Worm (Caenorhabditis elegans): ENCODE results near the gene qua-1.

The qua-1 gene

ce11 chrII:8223945-8224344 lies 25.3 kb downstream of the qua-1 start:
- no peak for TF ChIP-seq nhr-85 (tag)
- no peak for TF ChIP-seq lin-14 (GFP tag; optimal IDR thresholded peaks at IDR 0.05)
- TF ChIP-seq mdl-1 (tag; optimal IDR thresholded peaks at IDR 0.05) = no peak
- TF ChIP-seq nhr-19 (GFP tag; conservative IDR thresholded peaks at IDR 0.05) = no peak
- no peak for TF ChIP-seq lin-35 (GFP tag; optimal IDR thresholded peaks at IDR 0.05)
- TF ChIP-seq isw-1 (GFP tag; IDR thresholded peaks at IDR 0.05) = no peak
- TF ChIP-seq lin-39 (tag; optimal IDR thresholded peaks at IDR 0.05) = no peak
- no peak for TF ChIP-seq ceh-88 (GFP tag; IDR thresholded peaks at IDR 0.05)
- no peak for TF ChIP-seq zag-1 (tag; optimal IDR thresholded peaks at IDR 0.05)
- TF ChIP-seq lsy-2 (tag; optimal IDR thresholded peaks at IDR 0.05) = no peak
- TF ChIP-seq unc-62 (GFP tag; optimal IDR thresholded peaks at IDR 0.05) = no peak
- TF ChIP-seq sup-37 (GFP tag; optimal IDR thresholded peaks at IDR 0.05) = no peak
- no peak for TF ChIP-seq lin-13 (GFP tag; optimal IDR thresholded peaks at IDR 0.05)
- TF ChIP-seq sptf-1 (tag; optimal IDR thresholded peaks at IDR 0.05) = no peak
- no peak for TF ChIP-seq vab-15 (tag; optimal IDR thresholded peaks at IDR 0.05)
- no peak for TF ChIP-seq nhr-71 (tag; optimal IDR thresholded peaks at IDR 0.05)
- peak; percentile 31 for TF ChIP-seq ceh-8 (GFP tag; optimal IDR thresholded peaks at IDR 0.05)
- TF ChIP-seq efl-3 (GFP tag; optimal IDR thresholded peaks at IDR 0.05) = no peak
- no peak for TF ChIP-seq snpc-4 (tag; optimal IDR thresholded peaks at IDR 0.05)
- TF ChIP-seq blmp-1 (tag; optimal IDR thresholded peaks at IDR 0.05) = peak; percentile 78
- TF ChIP-seq zip-4 (GFP tag; optimal IDR thresholded peaks at IDR 0.05) = no peak
- TF ChIP-seq fkh-4 (tag; optimal IDR thresholded peaks at IDR 0.05; ENCODE audit: borderline replicate concordance) = no peak
- no peak for TF ChIP-seq aha-1 (tag; optimal IDR thresholded peaks at IDR 0.05)
- no peak for TF ChIP-seq tbx-2 (tag; optimal IDR thresholded peaks at IDR 0.05)
- TF ChIP-seq fkh-8 (tag; optimal IDR thresholded peaks at IDR 0.05) = no peak
- TF ChIP-seq elt-3 (tag; optimal IDR thresholded peaks at IDR 0.05) = peak in 1 of 6 experiments; percentile 14

DNA sequence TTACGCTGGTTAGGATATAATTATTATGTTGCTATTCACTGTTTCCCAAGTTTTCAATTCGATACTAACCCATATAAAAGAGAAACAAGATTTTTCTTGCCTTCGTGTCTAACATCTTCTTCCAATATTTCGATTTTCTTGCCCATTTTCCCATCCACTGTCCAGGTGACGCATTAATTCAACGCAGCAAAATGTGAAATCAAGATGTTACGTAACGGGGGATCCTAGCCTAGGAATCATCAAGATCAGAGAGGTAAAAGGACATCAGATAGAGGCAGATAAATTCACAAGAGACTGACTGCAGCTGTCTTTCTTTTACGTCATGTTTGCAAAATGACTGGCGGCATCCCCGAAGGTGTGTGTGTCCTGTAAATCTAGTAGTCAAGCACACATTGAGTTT lies 26.0 kb downstream of the qua-1 start:
- TF ChIP-seq fos-1 (tag; optimal IDR thresholded peaks at IDR 0.05) = no peak
- TF ChIP-seq fkh-8 (tag; optimal IDR thresholded peaks at IDR 0.05) = no peak
- TF ChIP-seq snu-23 (GFP tag; optimal IDR thresholded peaks at IDR 0.05) = no peak
- TF ChIP-seq lin-14 (GFP tag; optimal IDR thresholded peaks at IDR 0.05) = peak; percentile 23
- TF ChIP-seq dpl-1 (GFP tag; optimal IDR thresholded peaks at IDR 0.05) = no peak
- TF ChIP-seq ztf-11 (tag; optimal IDR thresholded peaks at IDR 0.05) = no peak
- TF ChIP-seq mep-1 (tag; optimal IDR thresholded peaks at IDR 0.05) = no peak
- TF ChIP-seq alr-1 (tag; optimal IDR thresholded peaks at IDR 0.05; ENCODE audit: borderline replicate concordance) = no peak
- no peak for TF ChIP-seq Y116A8C.19 (tag; optimal IDR thresholded peaks at IDR 0.05; ENCODE audit: borderline replicate concordance)
- TF ChIP-seq mef-2 (tag; optimal IDR thresholded peaks at IDR 0.05) = no peak
- no peak for TF ChIP-seq nhr-71 (tag; optimal IDR thresholded peaks at IDR 0.05)
- no peak for TF ChIP-seq zip-4 (GFP tag; optimal IDR thresholded peaks at IDR 0.05)
- no peak for TF ChIP-seq ceh-90 (tag; optimal IDR thresholded peaks at IDR 0.05)
- TF ChIP-seq unc-98 (GFP tag; IDR thresholded peaks at IDR 0.05) = no peak
- TF ChIP-seq nhr-19 (GFP tag; conservative IDR thresholded peaks at IDR 0.05) = no peak
- peak; percentile 6 for TF ChIP-seq nhr-85 (tag)
- TF ChIP-seq dsc-1 (tag; optimal IDR thresholded peaks at IDR 0.05) = no peak
- TF ChIP-seq C34B4.2 (tag; optimal IDR thresholded peaks at IDR 0.05) = no peak
- no peak for TF ChIP-seq efl-1 (optimal IDR thresholded peaks at IDR 0.05)
- TF ChIP-seq efl-1 (GFP tag; optimal IDR thresholded peaks at IDR 0.05 in 1 of 2) = no peak
- peak; percentile 85 for TF ChIP-seq blmp-1 (tag; optimal IDR thresholded peaks at IDR 0.05)
- no peak for TF ChIP-seq ama-1 (optimal IDR thresholded peaks at IDR 0.05)
- TF ChIP-seq mab-9 (GFP tag; IDR thresholded peaks at IDR 0.05) = no peak
- TF ChIP-seq nhr-237 (tag; optimal IDR thresholded peaks at IDR 0.05) = no peak
- TF ChIP-seq lir-3 (tag; optimal IDR thresholded peaks at IDR 0.05; ENCODE audit: poor library complexity) = no peak
- peak in 1 of 6 experiments; percentile 4 for TF ChIP-seq elt-3 (tag; optimal IDR thresholded peaks at IDR 0.05)
- no peak for TF ChIP-seq F16B12.6 (tag; optimal IDR thresholded peaks at IDR 0.05)
- no peak for TF ChIP-seq nhr-84 (tag; optimal IDR thresholded peaks at IDR 0.05)
